Worm (Caenorhabditis elegans) whole organism, young adult: ENCODE measurements around the gene C56G2.4.

Source experiments
- B0035.1 ChIP-seq: sonication (generic microtip); optimal IDR thresholded peaks from 2 replicates; lab custom pipeline; 2016; ENCODE audit warnings: missing genetic modification characterization, mild to moderate bottlenecking, missing compliant biosample characterization, missing genotype, missing genetic modification reagents
- C06A6.2 ChIP-seq: fragments of 200-800 bp; sonication (Bioruptor generic); conservative IDR thresholded peaks from 2 replicates; pipeline ENCODE4 v1.3.6; 2022; ENCODE audit warnings: missing genetic modification characterization, missing compliant biosample characterization
- D2030.7 ChIP-seq: fragments of 200-800 bp; sonication (Bioruptor generic); IDR thresholded peaks from 2 replicates; pipeline ENCODE4 v1.3.6; 2022; ENCODE audit warnings: missing genetic modification reagents, missing genetic modification characterization, missing compliant biosample characterization
- F10E7.11 ChIP-seq: sonication (generic microtip); optimal IDR thresholded peaks from 2 replicates; lab custom pipeline; 2017; ENCODE audit warnings: mild to moderate bottlenecking, missing genetic modification characterization, moderate library complexity, missing compliant biosample characterization
- F33H1.4 ChIP-seq: fragments of 200-800 bp; sonication (Bioruptor generic); IDR thresholded peaks from 2 replicates; pipeline ENCODE4 v1.3.6; 2022; ENCODE audit warnings: missing genetic modification reagents, missing genetic modification characterization, missing compliant biosample characterization
- F52B5.7 ChIP-seq: sonication (generic microtip); optimal IDR thresholded peaks from 2 replicates; lab custom pipeline; 2016; ENCODE audit warnings: mild to moderate bottlenecking, missing genetic modification characterization, missing compliant biosample characterization
- F55B11.4 ChIP-seq: sonication (generic microtip); optimal IDR thresholded peaks from 2 replicates; lab custom pipeline; 2016; ENCODE audit warnings: missing compliant biosample characterization, missing genetic modification characterization, borderline replicate concordance; ENCODE audit not compliant: insufficient read depth
- F57A8.1 ChIP-seq: fragments of 200-800 bp; sonication (Bioruptor generic); optimal IDR thresholded peaks from 2 replicates; lab custom pipeline; 2018; ENCODE audit warnings: mild to moderate bottlenecking, missing genetic modification characterization, moderate library complexity, missing compliant biosample characterization
- F57C9.4 ChIP-seq: sonication (generic microtip); optimal IDR thresholded peaks from 2 replicates; lab custom pipeline; 2017; ENCODE audit warnings: mild to moderate bottlenecking, missing genetic modification characterization, missing compliant biosample characterization
- K11D2.4 ChIP-seq: fragments of 200-800 bp; sonication (Bioruptor generic); IDR thresholded peaks from 2 replicates; pipeline ENCODE4 v1.3.6; 2022; ENCODE audit warnings: missing genetic modification reagents, missing genetic modification characterization, missing compliant biosample characterization
- K12H6.12 ChIP-seq: fragments of 200-800 bp; sonication (Bioruptor generic); optimal IDR thresholded peaks from 2 replicates; lab custom pipeline; 2018; ENCODE audit warnings: mild to moderate bottlenecking, missing genetic modification characterization, missing compliant biosample characterization
- T26A5.8 ChIP-seq: sonication (generic microtip); optimal IDR thresholded peaks from 2 replicates; lab custom pipeline; 2016; ENCODE audit warnings: missing genetic modification characterization, missing compliant biosample characterization
- Y53F4B.3 ChIP-seq: fragments of 200-800 bp; sonication (Bioruptor generic); IDR thresholded peaks from 2 replicates; pipeline ENCODE4 v1.3.6; 2022; ENCODE audit warnings: missing genetic modification reagents, missing genetic modification characterization, missing compliant biosample characterization
- Y79H2A.3 ChIP-seq: fragments of 200-800 bp; sonication (Bioruptor generic); conservative IDR thresholded peaks from 2 replicates; pipeline ENCODE4 v1.3.6; 2022; ENCODE audit warnings: missing genetic modification reagents, missing genetic modification characterization, missing compliant biosample characterization
- atf-7 ChIP-seq: sonication (generic microtip); optimal IDR thresholded peaks from 2 replicates; lab custom pipeline; 2017; ENCODE audit warnings: mild to moderate bottlenecking, missing genetic modification characterization, missing compliant biosample characterization
- bed-1 ChIP-seq: fragments of 200-800 bp; sonication (Bioruptor generic); IDR thresholded peaks from 2 replicates; pipeline ENCODE4 v1.3.6; 2022; ENCODE audit warnings: missing genetic modification reagents, missing genetic modification characterization, missing compliant biosample characterization
- bed-2 ChIP-seq: fragments of 200-800 bp; sonication (Bioruptor generic); IDR thresholded peaks from 2 replicates; pipeline ENCODE4 v1.3.6; 2022; ENCODE audit warnings: missing genetic modification reagents, missing genetic modification characterization, missing compliant biosample characterization
- ceh-100 ChIP-seq: fragments of 200-800 bp; sonication (Bioruptor generic); IDR thresholded peaks from 2 replicates; pipeline ENCODE4 v1.3.6; 2022; ENCODE audit warnings: missing genetic modification reagents, missing genetic modification characterization, missing compliant biosample characterization
- ceh-79 ChIP-seq: sonication (generic microtip); optimal IDR thresholded peaks from 2 replicates; lab custom pipeline; 2017; ENCODE audit warnings: mild to moderate bottlenecking, missing genetic modification characterization, missing compliant biosample characterization
- dox-1 ChIP-seq: fragments of 200-800 bp; sonication (Bioruptor generic); IDR thresholded peaks from 2 replicates; pipeline ENCODE4 v1.3.6; 2022; ENCODE audit warnings: missing genetic modification reagents, missing genetic modification characterization, missing compliant biosample characterization
- dpff-1 ChIP-seq: sonication (generic microtip); optimal IDR thresholded peaks from 2 replicates; lab custom pipeline; 2017; ENCODE audit warnings: mild to moderate bottlenecking, missing genetic modification characterization, missing compliant biosample characterization
- dpl-1 ChIP-seq: fragments of 150-350 bp; optimal IDR thresholded peaks from 2 replicates; lab custom pipeline; 2014; ENCODE audit warnings: missing biosample characterization, missing genetic modification reagents, missing genetic modification characterization
- ekl-4 ChIP-seq: fragments of 200-800 bp; sonication (Bioruptor generic); IDR thresholded peaks from 2 replicates; pipeline ENCODE4 v1.3.6; 2022; ENCODE audit warnings: missing genetic modification reagents, missing genetic modification characterization, missing compliant biosample characterization
- gei-17 ChIP-seq: fragments of 200-800 bp; sonication (Bioruptor generic); optimal IDR thresholded peaks from 2 replicates; lab custom pipeline; 2018; ENCODE audit warnings: mild to moderate bottlenecking, missing genetic modification characterization, missing compliant biosample characterization
- lag-1 ChIP-seq: fragments of 200-800 bp; sonication (Bioruptor generic); IDR thresholded peaks from 2 replicates; pipeline ENCODE4 v1.3.6; 2022; ENCODE audit warnings: missing genetic modification reagents, missing genetic modification characterization, missing compliant biosample characterization
- let-607 ChIP-seq, 2 experiments: fragments of 200-800 bp in 1 of 2; sonication (Bioruptor generic) in 1 of 2; sonication (generic microtip) in 1 of 2; optimal IDR thresholded peaks; 2 replicates each; lab custom pipeline; 2016 to 2018; ENCODE audit warnings: mild to moderate bottlenecking in 2 of 2, missing compliant biosample characterization in 2 of 2, missing genetic modification characterization in 2 of 2, moderate library complexity in 2 of 2, missing genotype in 1 of 2
- lin-26 ChIP-seq: fragments of 200-800 bp; sonication (Bioruptor generic); IDR thresholded peaks from 2 replicates; pipeline ENCODE4 v1.3.6; 2022; ENCODE audit warnings: missing genetic modification reagents, missing genetic modification characterization, missing compliant biosample characterization
- lin-40 ChIP-seq: sonication (generic microtip); optimal IDR thresholded peaks from 2 replicates; lab custom pipeline; 2016; ENCODE audit warnings: missing genetic modification characterization, mild to moderate bottlenecking, missing compliant biosample characterization, missing genotype, missing genetic modification reagents
- lsl-1 ChIP-seq: fragments of 200-800 bp; sonication (Bioruptor generic); optimal IDR thresholded peaks from 2 replicates; lab custom pipeline; 2018; ENCODE audit warnings: mild to moderate bottlenecking, missing genetic modification characterization, moderate library complexity, missing compliant biosample characterization
- madf-10 ChIP-seq: sonication (generic microtip); optimal IDR thresholded peaks from 2 replicates; lab custom pipeline; 2016; ENCODE audit warnings: mild to moderate bottlenecking, missing genetic modification characterization, missing compliant biosample characterization
- madf-3 ChIP-seq: fragments of 200-800 bp; sonication (Bioruptor generic); IDR thresholded peaks from 2 replicates; pipeline ENCODE4 v1.3.6; 2022; ENCODE audit warnings: missing genetic modification reagents, missing genetic modification characterization, missing compliant biosample characterization
- mel-28 ChIP-seq: sonication (generic microtip); optimal IDR thresholded peaks from 2 replicates; lab custom pipeline; 2016; ENCODE audit warnings: borderline replicate concordance, mild to moderate bottlenecking, missing genetic modification characterization, missing compliant biosample characterization
- mxl-1 ChIP-seq: sonication (generic microtip); optimal IDR thresholded peaks from 2 replicates; lab custom pipeline; 2016; ENCODE audit warnings: missing genetic modification characterization, missing compliant biosample characterization
- nfyb-1 ChIP-seq: fragments of 200-800 bp; sonication (Bioruptor generic); IDR thresholded peaks from 2 replicates; pipeline ENCODE4 v1.3.6; 2022; ENCODE audit warnings: missing genetic modification reagents, missing genetic modification characterization, missing compliant biosample characterization
- nhr-80 ChIP-seq: sonication (generic microtip); optimal IDR thresholded peaks from 2 replicates; lab custom pipeline; 2016; ENCODE audit warnings: missing genetic modification characterization, missing compliant biosample characterization
- rcor-1 ChIP-seq: fragments of 200-800 bp; sonication (Bioruptor generic); IDR thresholded peaks from 2 replicates; pipeline ENCODE4 v1.3.6; 2022; ENCODE audit warnings: missing genetic modification reagents, missing genetic modification characterization, missing compliant biosample characterization
- repo-1 ChIP-seq: sonication (generic microtip); optimal IDR thresholded peaks from 2 replicates; lab custom pipeline; 2017; ENCODE audit warnings: mild to moderate bottlenecking, missing genetic modification characterization, missing compliant biosample characterization
- sdz-38 ChIP-seq: sonication (generic microtip); optimal IDR thresholded peaks from 2 replicates; lab custom pipeline; 2016; ENCODE audit warnings: missing genotype, missing genetic modification characterization, missing compliant biosample characterization
- sea-2 ChIP-seq: fragments of 200-800 bp; sonication (Bioruptor generic); IDR thresholded peaks from 2 replicates; pipeline ENCODE4 v1.3.6; 2022; ENCODE audit warnings: missing genetic modification characterization, missing compliant biosample characterization
- snpc-1.1 ChIP-seq: sonication (generic microtip); optimal IDR thresholded peaks from 2 replicates; lab custom pipeline; 2017; ENCODE audit warnings: missing genetic modification characterization, mild to moderate bottlenecking, missing compliant biosample characterization, antibody characterized with exemption, moderate library complexity, missing genotype, missing genetic modification reagents; ENCODE audit not compliant: insufficient read depth
- snpc-1.3 ChIP-seq: sonication (generic microtip); optimal IDR thresholded peaks from 2 replicates; lab custom pipeline; 2017; ENCODE audit warnings: missing genetic modification characterization, mild to moderate bottlenecking, missing compliant biosample characterization, antibody characterized with exemption, moderate library complexity, missing genotype, missing genetic modification reagents; ENCODE audit not compliant: insufficient read depth
- snpc-4 ChIP-seq, 5 experiments: fragments of 150-350 bp in 1 of 5; sonication (generic microtip) in 4 of 5; optimal IDR thresholded peaks; 2 replicates each; lab custom pipeline; 2014 to 2018; ENCODE audit warnings: missing genetic modification characterization in 5 of 5, missing biosample characterization in 3 of 5, antibody characterized with exemption in 2 of 5, mild to moderate bottlenecking in 2 of 5, missing compliant biosample characterization in 2 of 5, missing genotype in 2 of 5, moderate library complexity in 2 of 5, missing genetic modification reagents in 1 of 5
- somi-1 ChIP-seq: fragments of 200-800 bp; sonication (Bioruptor generic); optimal IDR thresholded peaks from 2 replicates; lab custom pipeline; 2018; ENCODE audit warnings: mild to moderate bottlenecking, missing genetic modification characterization, missing compliant biosample characterization
- unc-130 ChIP-seq: sonication (generic microtip); optimal IDR thresholded peaks from 2 replicates; lab custom pipeline; 2016; ENCODE audit warnings: missing genetic modification reagents, missing genetic modification characterization, missing compliant biosample characterization
- unc-62 ChIP-seq: fragments of 150-350 bp; optimal IDR thresholded peaks from 2 replicates; lab custom pipeline; 2014; ENCODE audit warnings: missing biosample characterization, missing genetic modification reagents, missing genetic modification characterization
- zfh-2 ChIP-seq: fragments of 200-800 bp; sonication (Bioruptor generic); conservative IDR thresholded peaks from 2 replicates; pipeline ENCODE4 v1.3.6; 2022; ENCODE audit warnings: missing genetic modification reagents, missing genetic modification characterization, missing compliant biosample characterization
- zim-3 ChIP-seq: sonication (generic microtip); optimal IDR thresholded peaks from 2 replicates; lab custom pipeline; 2017; ENCODE audit warnings: mild to moderate bottlenecking, missing genetic modification characterization, moderate library complexity, missing compliant biosample characterization
- ztf-26 ChIP-seq: sonication (generic microtip); optimal IDR thresholded peaks from 2 replicates; lab custom pipeline; 2017; ENCODE audit warnings: missing genetic modification characterization, missing compliant biosample characterization

Gene C56G2.4

DNA sequence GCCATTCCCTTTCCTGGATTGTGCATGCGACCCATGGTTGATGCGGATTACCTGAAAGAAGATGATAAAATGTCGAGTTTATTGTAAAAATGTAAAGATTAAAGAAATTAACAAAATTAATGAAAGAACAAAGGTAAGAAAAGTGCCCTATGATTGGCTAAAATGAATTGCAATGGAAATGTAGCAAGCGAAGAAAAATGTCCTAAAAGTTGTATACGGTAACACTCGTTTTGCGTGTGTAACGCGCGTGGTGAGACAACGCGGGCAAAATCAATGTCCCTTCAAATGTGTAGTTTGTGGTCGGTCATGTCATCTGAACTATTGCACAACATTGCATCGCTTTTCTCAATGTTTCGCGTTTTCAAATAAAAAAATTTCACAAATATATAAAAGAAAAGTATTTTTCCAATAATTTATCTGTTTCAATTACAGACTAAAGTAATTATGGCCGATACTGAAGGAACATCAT lies 43.4 kb downstream of the C56G2.4 start, which contains the start of the genes rps-13 and nfx-1 (continued):
- TF ChIP-seq let-607 (tag; optimal IDR thresholded peaks at IDR 0.05; lab: Kevin White, UChicago): peak in 1 of 2 experiments; percentile 34
- peak; percentile 23 for TF ChIP-seq snpc-4 (GFP tag; optimal IDR thresholded peaks at IDR 0.05; lab: Kevin White, UChicago)
- peak; percentile 15 to 60 (median 42) for TF ChIP-seq snpc-4 (tag; optimal IDR thresholded peaks at IDR 0.05; lab: Kevin White, UChicago)
- TF ChIP-seq snpc-1.1 (tag; lab: Kevin White, UChicago): no peak
- TF ChIP-seq ztf-26: no peak
- peak; percentile 40 for TF ChIP-seq nhr-80 (tag; lab: Kevin White, UChicago)
- TF ChIP-seq unc-62 (GFP tag; lab: Kevin White, UChicago): no peak
- TF ChIP-seq D2030.7 (GFP tag; lab: Robert Waterston, UW): peak; percentile 53
- TF ChIP-seq F57C9.4 (tag; lab: Kevin White, UChicago): no peak
- no peak for TF ChIP-seq T26A5.8 (tag; lab: Kevin White, UChicago)
- TF ChIP-seq mel-28 (tag; lab: Kevin White, UChicago): no peak
- TF ChIP-seq F33H1.4 (GFP tag; lab: Robert Waterston, UW): peak; percentile 90
- 0 out of 2 replicates have a peak, but pooled peaks have one; percentile 8 for TF ChIP-seq dox-1 (GFP tag; lab: Robert Waterston, UW)
- TF ChIP-seq gei-17 (GFP tag; lab: Kevin White, UChicago): no peak
- no peak for TF ChIP-seq zim-3 (tag; lab: Kevin White, UChicago)
- no peak for TF ChIP-seq unc-130 (GFP tag; lab: Kevin White, UChicago)
- TF ChIP-seq madf-3 (GFP tag; lab: Robert Waterston, UW): no peak
- no peak for TF ChIP-seq Y53F4B.3 (GFP tag; lab: Robert Waterston, UW)
- TF ChIP-seq dpff-1 (tag; lab: Kevin White, UChicago): no peak
- TF ChIP-seq K11D2.4 (GFP tag; lab: Robert Waterston, UW): no peak
- no peak for TF ChIP-seq ekl-4 (GFP tag; lab: Robert Waterston, UW)
- TF ChIP-seq F57A8.1: no peak
- TF ChIP-seq mxl-1 (tag; lab: Kevin White, UChicago): no peak
- no peak for TF ChIP-seq F52B5.7 (tag; lab: Kevin White, UChicago)
- peak; percentile 69; the same call in 1 of the 2 replicates for TF ChIP-seq nfyb-1 (GFP tag; lab: Robert Waterston, UW)
- no peak for TF ChIP-seq sea-2 (GFP tag; lab: Robert Waterston, UW)
- no peak for TF ChIP-seq ceh-100 (GFP tag; lab: Robert Waterston, UW)
- no peak for TF ChIP-seq bed-2 (GFP tag; lab: Robert Waterston, UW)
- no peak for TF ChIP-seq zfh-2
- TF ChIP-seq lsl-1 (GFP tag; lab: Kevin White, UChicago): peak; percentile 87
- TF ChIP-seq dpl-1 (GFP tag; lab: Kevin White, UChicago): peak; percentile 32
- TF ChIP-seq Y79H2A.3 (GFP tag; lab: Robert Waterston, UW): no peak
- no peak for TF ChIP-seq somi-1
- TF ChIP-seq ceh-79 (tag; lab: Kevin White, UChicago): no peak
- peak; percentile 71; the same call in 1 of the 2 replicates for TF ChIP-seq rcor-1
- TF ChIP-seq B0035.1 (tag; lab: Kevin White, UChicago): no peak
- TF ChIP-seq snpc-1.3 (tag; lab: Kevin White, UChicago): peak; percentile 69
- TF ChIP-seq lag-1: no peak
- TF ChIP-seq F10E7.11 (tag; lab: Kevin White, UChicago): no peak
- no peak for TF ChIP-seq repo-1 (tag; lab: Kevin White, UChicago)
- no peak for TF ChIP-seq lin-26
- no peak for TF ChIP-seq sdz-38 (tag; lab: Kevin White, UChicago)
- TF ChIP-seq lin-40 (tag; lab: Kevin White, UChicago): peak; percentile 45
- no peak for TF ChIP-seq atf-7
- TF ChIP-seq F55B11.4 (tag; lab: Kevin White, UChicago): no peak
- TF ChIP-seq C06A6.2 (GFP tag; lab: Robert Waterston, UW): no peak
- peak; percentile 8 for TF ChIP-seq K12H6.12 (tag; lab: Kevin White, UChicago)
- TF ChIP-seq bed-1 (GFP tag; lab: Robert Waterston, UW): no peak
- no peak for TF ChIP-seq madf-10 (tag; lab: Kevin White, UChicago)
